Fruit fly (Drosophila melanogaster) whole organism, embryonic: ENCODE results near the gene CG14227.

ENCODE experiments used
- BEAF-32 ChIP-seq: fragments of 200-800 bp; sonication (Bioruptor generic); optimal IDR thresholded peaks from 3 replicates; lab custom pipeline; 2017; ENCODE audit warnings: missing biosample characterization, missing genetic modification characterization, mild to moderate bottlenecking, moderate library complexity, missing genetic modification reagents
- BtbVII ChIP-seq: fragments of 200-800 bp; sonication (Bioruptor generic); optimal IDR thresholded peaks from 3 replicates; lab custom pipeline; 2017; ENCODE audit warnings: missing biosample characterization, mild to moderate bottlenecking, missing genetic modification characterization
- CG10565 ChIP-seq: fragments of 200-800 bp; sonication (Bioruptor generic); optimal IDR thresholded peaks from 3 replicates; lab custom pipeline; 2016; ENCODE audit warnings: missing biosample characterization, mild to moderate bottlenecking, missing genetic modification characterization
- CG10979 ChIP-seq: fragments of 200-800 bp; sonication (Bioruptor generic); optimal IDR thresholded peaks from 2 replicates; lab custom pipeline; 2018; ENCODE audit warnings: missing biosample characterization, mild to moderate bottlenecking, missing genetic modification characterization, moderate library complexity
- CG11504 ChIP-seq: fragments of 200-800 bp; sonication (Bioruptor generic); optimal IDR thresholded peaks from 3 replicates; lab custom pipeline; 2019; ENCODE audit warnings: missing biosample characterization, mild to moderate bottlenecking, missing genetic modification characterization, moderate library complexity
- CG12071 ChIP-seq: fragments of 200-800 bp; sonication (Bioruptor generic); optimal IDR thresholded peaks from 3 replicates; lab custom pipeline; 2018; ENCODE audit warnings: missing biosample characterization, mild to moderate bottlenecking, missing genetic modification characterization
- CG12155 ChIP-seq: fragments of 200-800 bp; sonication (Bioruptor generic); optimal IDR thresholded peaks from 3 replicates; lab custom pipeline; 2016; ENCODE audit warnings: missing biosample characterization, missing genetic modification characterization
- CG12744 ChIP-seq: fragments of 200-800 bp; sonication (Bioruptor generic); optimal IDR thresholded peaks from 2 replicates; lab custom pipeline; 2016; ENCODE audit warnings: missing biosample characterization, missing genetic modification characterization
- CG15011 ChIP-seq: fragments of 200-800 bp; sonication (Bioruptor generic); optimal IDR thresholded peaks from 3 replicates; lab custom pipeline; 2018; ENCODE audit warnings: missing biosample characterization, mild to moderate bottlenecking, missing genetic modification characterization
- CG17328 ChIP-seq: fragments of 200-800 bp; sonication (Bioruptor generic); IDR thresholded peaks from 2 replicates; pipeline ENCODE4 v1.3.6; 2022; ENCODE audit warnings: missing biosample characterization, missing genetic modification characterization
- CG18764 ChIP-seq: fragments of 200-800 bp; sonication (Bioruptor generic); optimal IDR thresholded peaks from 3 replicates; lab custom pipeline; 2016; ENCODE audit warnings: missing biosample characterization, missing genetic modification characterization
- CG30020 ChIP-seq: fragments of 200-800 bp; optimal IDR thresholded peaks from 2 replicates; lab custom pipeline; 2019; ENCODE audit warnings: missing biosample characterization, mild to moderate bottlenecking, missing genetic modification characterization, moderate library complexity
- CG3407 ChIP-seq: fragments of 200-800 bp; sonication (Bioruptor generic); optimal IDR thresholded peaks from 2 replicates; lab custom pipeline; 2018; ENCODE audit warnings: missing biosample characterization, mild to moderate bottlenecking, missing genetic modification characterization
- CG3847 ChIP-seq: fragments of 200-800 bp; sonication (Bioruptor generic); IDR thresholded peaks from 2 replicates; pipeline ENCODE4 v1.3.6; 2022; ENCODE audit warnings: missing biosample characterization, missing genetic modification characterization
- CG42726 ChIP-seq: fragments of 200-800 bp; sonication (Bioruptor generic); IDR thresholded peaks from 2 replicates; pipeline ENCODE4 v1.3.6; 2022; ENCODE audit warnings: missing biosample characterization, missing genetic modification characterization; ENCODE audit not compliant: partially characterized antibody
- CG4424 ChIP-seq: fragments of 200-800 bp; sonication (Bioruptor generic); optimal IDR thresholded peaks from 3 replicates; lab custom pipeline; 2016; ENCODE audit warnings: missing biosample characterization, missing genetic modification characterization
- CG4820 ChIP-seq: fragments of 200-800 bp; sonication (Bioruptor generic); optimal IDR thresholded peaks from 3 replicates; lab custom pipeline; 2016; ENCODE audit warnings: missing biosample characterization, missing genetic modification characterization
- CG6175 ChIP-seq: fragments of 200-800 bp; sonication (Bioruptor generic); IDR thresholded peaks from 3 replicates; pipeline ENCODE4 v1.3.6; 2022; ENCODE audit warnings: missing biosample characterization, missing genetic modification characterization
- CG9932 ChIP-seq: fragments of 200-800 bp; sonication (Bioruptor generic); IDR thresholded peaks from 2 replicates; pipeline ENCODE4 v1.3.6; 2022; ENCODE audit warnings: missing biosample characterization, missing genetic modification characterization
- CHES-1-like ChIP-seq: fragments of 200-800 bp; sonication (Bioruptor generic); optimal IDR thresholded peaks from 2 replicates; lab custom pipeline; 2016; ENCODE audit warnings: missing biosample characterization, missing genetic modification characterization
- E2f2 ChIP-seq: fragments of 200-800 bp; sonication (Bioruptor generic); IDR thresholded peaks from 2 replicates; pipeline ENCODE4 v1.3.6; 2022; ENCODE audit warnings: missing biosample characterization, missing genetic modification characterization
- Ets97D ChIP-seq: fragments of 200-800 bp; sonication (Bioruptor generic); optimal IDR thresholded peaks from 3 replicates; lab custom pipeline; 2016; ENCODE audit warnings: missing biosample characterization, missing genetic modification characterization
- Mad ChIP-seq: fragments of 200-800 bp; sonication (Bioruptor generic); optimal IDR thresholded peaks from 2 replicates; lab custom pipeline; 2016; ENCODE audit warnings: missing biosample characterization, missing genetic modification characterization
- Neu2 ChIP-seq: fragments of 200-800 bp; sonication (Bioruptor generic); optimal IDR thresholded peaks from 3 replicates; lab custom pipeline; 2016; ENCODE audit warnings: missing biosample characterization, missing genetic modification characterization, borderline replicate concordance
- Optix ChIP-seq: fragments of 200-800 bp; sonication (Bioruptor generic); IDR thresholded peaks from 3 replicates; pipeline ENCODE4 v1.3.6; 2022; ENCODE audit warnings: missing biosample characterization, missing genetic modification characterization
- Vsx1 ChIP-seq: fragments of 200-800 bp; sonication (Bioruptor generic); optimal IDR thresholded peaks from 2 replicates; lab custom pipeline; 2017; ENCODE audit warnings: missing biosample characterization, mild to moderate bottlenecking, missing genetic modification characterization, missing genetic modification reagents
- abd-A ChIP-seq: fragments of 200-800 bp; sonication (Bioruptor generic); optimal IDR thresholded peaks from 3 replicates; lab custom pipeline; 2019; ENCODE audit warnings: missing biosample characterization, mild to moderate bottlenecking, missing genetic modification characterization, moderate library complexity
- al ChIP-seq: fragments of 200-800 bp; sonication (Bioruptor generic); IDR thresholded peaks from 2 replicates; pipeline ENCODE4 v1.3.6; 2022; ENCODE audit warnings: missing biosample characterization, missing genetic modification characterization
- crol ChIP-seq: fragments of 200-800 bp; sonication (Bioruptor generic); IDR thresholded peaks from 2 replicates; pipeline ENCODE4 v1.3.6; 2022; ENCODE audit warnings: missing biosample characterization, missing genetic modification characterization
- ewg ChIP-seq: fragments of 200-800 bp; sonication (Bioruptor generic); optimal IDR thresholded peaks from 3 replicates; lab custom pipeline; 2017; ENCODE audit warnings: mild to moderate bottlenecking, missing biosample characterization, missing genetic modification reagents, missing genetic modification characterization
- fd3F ChIP-seq: fragments of 200-800 bp; sonication (Bioruptor generic); optimal IDR thresholded peaks from 2 replicates; lab custom pipeline; 2018; ENCODE audit warnings: missing biosample characterization, mild to moderate bottlenecking, missing genetic modification characterization, moderate library complexity
- fd96Cb ChIP-seq: fragments of 200-800 bp; sonication (Bioruptor generic); optimal IDR thresholded peaks from 2 replicates; lab custom pipeline; 2018; ENCODE audit warnings: missing biosample characterization, mild to moderate bottlenecking, missing genetic modification characterization, moderate library complexity
- fru ChIP-seq: fragments of >200 bp; optimal IDR thresholded peaks from 2 replicates; lab custom pipeline; 2017
- ftz-f1 ChIP-seq: fragments of 200-800 bp; sonication (Bioruptor generic); optimal IDR thresholded peaks from 2 replicates; lab custom pipeline; 2016; ENCODE audit warnings: missing biosample characterization, missing genetic modification characterization
- gcm ChIP-seq: fragments of 200-800 bp; sonication (Bioruptor generic); optimal IDR thresholded peaks from 2 replicates; lab custom pipeline; 2019; ENCODE audit warnings: missing biosample characterization, mild to moderate bottlenecking, missing genetic modification characterization, moderate library complexity
- grn ChIP-seq: fragments of 200-800 bp; sonication (Bioruptor generic); optimal IDR thresholded peaks from 3 replicates; lab custom pipeline; 2017; ENCODE audit warnings: missing biosample characterization, missing genetic modification characterization
- gro ChIP-seq: fragments of 200-800 bp; sonication (Bioruptor generic); optimal IDR thresholded peaks from 2 replicates; lab custom pipeline; 2016; ENCODE audit warnings: missing biosample characterization, missing genetic modification characterization
- gsb ChIP-seq: fragments of 200-800 bp; sonication (Bioruptor generic); IDR thresholded peaks from 2 replicates; pipeline ENCODE4 v1.3.6; 2022; ENCODE audit warnings: missing biosample characterization, missing genetic modification characterization
- h ChIP-seq: fragments of >200 bp; optimal IDR thresholded peaks from 2 replicates; lab custom pipeline; 2017
- hb ChIP-seq: fragments of 200-800 bp; sonication (Bioruptor generic); IDR thresholded peaks from 3 replicates; pipeline ENCODE4 v1.3.6; 2022; ENCODE audit warnings: missing biosample characterization, missing genetic modification characterization; ENCODE audit not compliant: partially characterized antibody
- hth ChIP-seq: fragments of >200 bp; optimal IDR thresholded peaks from 2 replicates; lab custom pipeline; 2017; ENCODE audit warnings: inconsistent platforms
- kah ChIP-seq: fragments of 200-800 bp; sonication (Bioruptor generic); optimal IDR thresholded peaks from 2 replicates; lab custom pipeline; 2018; ENCODE audit warnings: missing biosample characterization, mild to moderate bottlenecking, missing genetic modification characterization
- knrl ChIP-seq: fragments of 200-800 bp; sonication (Bioruptor generic); IDR thresholded peaks from 3 replicates; pipeline ENCODE4 v1.3.6; 2022; ENCODE audit warnings: missing biosample characterization, missing genetic modification characterization; ENCODE audit not compliant: partially characterized antibody
- nom ChIP-seq: fragments of 200-800 bp; sonication (Bioruptor generic); optimal IDR thresholded peaks from 2 replicates; lab custom pipeline; 2017; ENCODE audit warnings: missing biosample characterization, missing genetic modification characterization, mild to moderate bottlenecking, moderate library complexity, missing genetic modification reagents
- p53 ChIP-seq: fragments of 200-800 bp; sonication (Bioruptor generic); optimal IDR thresholded peaks from 2 replicates; lab custom pipeline; 2016; ENCODE audit warnings: missing biosample characterization, missing genetic modification characterization
- pnt ChIP-seq: fragments of 200-800 bp; sonication (Bioruptor generic); optimal IDR thresholded peaks from 3 replicates; lab custom pipeline; 2016; ENCODE audit warnings: missing biosample characterization, missing genetic modification characterization
- pzg ChIP-seq: fragments of 200-800 bp; sonication (Bioruptor generic); optimal IDR thresholded peaks from 3 replicates; lab custom pipeline; 2018; ENCODE audit warnings: missing biosample characterization, mild to moderate bottlenecking, missing genetic modification characterization, moderate library complexity
- rib ChIP-seq: fragments of 200-800 bp; sonication (Bioruptor generic); IDR thresholded peaks from 2 replicates; pipeline ENCODE4 v1.3.6; 2022; ENCODE audit warnings: missing biosample characterization, missing genetic modification characterization
- salm ChIP-seq: fragments of 200-800 bp; sonication (Bioruptor generic); optimal IDR thresholded peaks from 2 replicates; lab custom pipeline; 2018; ENCODE audit warnings: missing biosample characterization, mild to moderate bottlenecking, missing genetic modification characterization
- sisA ChIP-seq: fragments of 200-800 bp; sonication (Bioruptor generic); IDR thresholded peaks from 2 replicates; pipeline ENCODE4 v1.3.6; 2022; ENCODE audit warnings: missing biosample characterization, missing genetic modification characterization
- toy ChIP-seq: fragments of 200-800 bp; sonication (Bioruptor generic); IDR thresholded peaks from 2 replicates; pipeline ENCODE4 v1.3.6; 2022; ENCODE audit warnings: missing biosample characterization, missing genetic modification characterization
- vvl ChIP-seq: fragments of 200-800 bp; sonication (Bioruptor generic); IDR thresholded peaks from 2 replicates; pipeline ENCODE4 v1.3.6; 2022; ENCODE audit warnings: missing biosample characterization, missing genetic modification characterization

The CG14227 gene

DNA sequence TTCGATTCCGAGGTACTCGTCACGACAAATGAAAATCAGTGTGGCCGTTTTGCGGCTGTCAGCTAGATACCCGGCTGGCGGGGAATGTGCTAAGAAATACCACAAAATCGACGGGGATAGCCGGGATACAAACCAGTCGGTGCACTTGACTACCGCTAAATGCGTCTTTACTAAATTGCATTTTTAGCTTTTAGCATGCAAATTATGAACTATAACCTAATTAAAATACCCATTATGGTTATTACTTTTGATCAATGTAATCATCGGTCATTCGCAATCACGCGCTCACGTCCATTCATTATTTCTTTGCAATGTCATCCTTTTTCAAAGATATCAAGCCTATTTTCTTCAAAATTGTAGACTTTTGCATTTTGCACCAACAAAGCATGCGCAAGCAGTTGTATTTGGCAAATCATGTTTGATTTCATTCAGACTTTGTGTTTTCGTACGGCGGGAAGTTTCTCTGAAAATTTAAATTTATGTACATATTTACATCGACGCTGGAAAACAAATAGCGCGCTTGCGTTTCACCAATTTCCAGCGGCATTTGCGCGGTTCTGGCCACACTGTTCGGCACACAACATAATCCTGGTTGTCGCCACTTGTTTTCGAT is 50.3 kb downstream of the CG14227 start, which contains the start of gene Rcd-1 (continued):
- peak; percentile 65 for TF ChIP-seq CG12155 (GFP tag; lab: Kevin White, UChicago)
- no peak for TF ChIP-seq toy
- no peak for TF ChIP-seq CG4820 (GFP tag; lab: Kevin White, UChicago)
- no peak for TF ChIP-seq Optix (GFP tag; lab: Robert Waterston, UW)
- no peak for TF ChIP-seq pnt
- no peak for TF ChIP-seq CG12071 (GFP tag; lab: Kevin White, UChicago)
- TF ChIP-seq knrl (GFP tag; lab: Robert Waterston, UW), result no peak; the same call in 2 of the 3 replicates
- TF ChIP-seq crol (GFP tag; lab: Robert Waterston, UW), result no peak
- TF ChIP-seq fru (lab: Kevin White, UChicago), result no peak
- TF ChIP-seq CG10979 (tag; lab: Kevin White, UChicago), result no peak
- TF ChIP-seq CG3847 (GFP tag; lab: Robert Waterston, UW), result peak; percentile 15; the same call in 1 of the 2 replicates
- no peak for TF ChIP-seq CG10565
- TF ChIP-seq BtbVII, result no peak
- TF ChIP-seq CG15011 (GFP tag; lab: Kevin White, UChicago), result no peak
- TF ChIP-seq BEAF-32 (GFP tag; lab: Kevin White, UChicago), result peak; percentile 58
- TF ChIP-seq pzg, result peak; percentile 81
- TF ChIP-seq grn, result no peak
- TF ChIP-seq p53 (GFP tag; lab: Kevin White, UChicago), result no peak
- no peak for TF ChIP-seq fd3F (GFP tag; lab: Kevin White, UChicago)
- no peak for TF ChIP-seq gsb (GFP tag; lab: Robert Waterston, UW)
- TF ChIP-seq sisA, result no peak
- no peak for TF ChIP-seq CG17328 (GFP tag; lab: Robert Waterston, UW)
- peak; percentile 37 for TF ChIP-seq Ets97D (GFP tag; lab: Kevin White, UChicago)
- TF ChIP-seq Vsx1 (GFP tag; lab: Kevin White, UChicago), result no peak
- no peak for TF ChIP-seq CG42726 (GFP tag; lab: Robert Waterston, UW)
- TF ChIP-seq CG6175 (GFP tag; lab: Robert Waterston, UW), result no peak
- no peak for TF ChIP-seq hth (lab: Kevin White, UChicago)
- TF ChIP-seq CG30020, result no peak
- TF ChIP-seq kah, result no peak
- no peak for TF ChIP-seq CG3407 (GFP tag; lab: Kevin White, UChicago)
- no peak for TF ChIP-seq gcm (GFP tag; lab: Kevin White, UChicago)
- TF ChIP-seq CG4424 (GFP tag; lab: Kevin White, UChicago), result no peak
- TF ChIP-seq gro (GFP tag; lab: Kevin White, UChicago), result no peak
- no peak for TF ChIP-seq ftz-f1 (GFP tag; lab: Kevin White, UChicago)
- TF ChIP-seq vvl (GFP tag; lab: Robert Waterston, UW), result peak; percentile 49; the same call in 1 of the 2 replicates
- TF ChIP-seq al (GFP tag; lab: Robert Waterston, UW), result no peak
- no peak for TF ChIP-seq rib (GFP tag; lab: Robert Waterston, UW)
- no peak for TF ChIP-seq Neu2
- no peak for TF ChIP-seq abd-A (tag; lab: Kevin White, UChicago)
- no peak for TF ChIP-seq CG12744
- peak; percentile 11 for TF ChIP-seq nom (GFP tag; lab: Kevin White, UChicago)
- no peak; the same call in 1 of the 2 replicates for TF ChIP-seq CG9932
- no peak for TF ChIP-seq CG18764
- TF ChIP-seq h (lab: Kevin White, UChicago), result no peak
- TF ChIP-seq fd96Cb (tag; lab: Kevin White, UChicago), result no peak
- TF ChIP-seq Mad (GFP tag; lab: Kevin White, UChicago), result no peak
- peak; percentile 57 for TF ChIP-seq E2f2 (GFP tag; lab: Robert Waterston, UW)
- TF ChIP-seq ewg (GFP tag; lab: Kevin White, UChicago), result peak; percentile 63
- no peak for TF ChIP-seq salm (tag; lab: Kevin White, UChicago)
- peak; percentile 16 for TF ChIP-seq CHES-1-like (GFP tag; lab: Kevin White, UChicago)
- TF ChIP-seq CG11504 (tag; lab: Kevin White, UChicago), result no peak
- TF ChIP-seq hb (GFP tag; lab: Robert Waterston, UW), result no peak
